Worm (Caenorhabditis elegans) whole organism, midembryonic: ENCODE results near the gene ltd-1.

ENCODE experiments used
- T22C8.4 ChIP-seq: fragments of 200-800 bp; sonication (Bioruptor generic); IDR thresholded peaks from 2 replicates; pipeline ENCODE4 v1.3.6; 2022; ENCODE audit warnings: missing genetic modification characterization, missing compliant biosample characterization
- cog-1 ChIP-seq: sonication (generic microtip); optimal IDR thresholded peaks from 2 replicates; lab custom pipeline; 2016; ENCODE audit warnings: missing genetic modification characterization, missing compliant biosample characterization
- flt-1 ChIP-seq: fragments of 200-800 bp; sonication (Bioruptor generic); IDR thresholded peaks from 2 replicates; pipeline ENCODE4 v1.3.6; 2022; ENCODE audit warnings: missing genetic modification characterization, missing compliant biosample characterization
- klf-2 ChIP-seq: fragments of 200-800 bp; sonication (Bioruptor generic); conservative IDR thresholded peaks from 2 replicates; pipeline ENCODE4 v1.3.6; 2022; ENCODE audit warnings: missing genetic modification reagents, missing genetic modification characterization, missing compliant biosample characterization
- med-1 ChIP-seq: sonication (generic microtip); optimal IDR thresholded peaks from 2 replicates; lab custom pipeline; 2017; ENCODE audit warnings: missing genetic modification characterization, mild to moderate bottlenecking, missing compliant biosample characterization, antibody characterized with exemption, missing genetic modification reagents; ENCODE audit not compliant: insufficient read depth
- ref-1 ChIP-seq: fragments of 200-800 bp; sonication (Bioruptor generic); conservative IDR thresholded peaks from 2 replicates; pipeline ENCODE4 v1.3.6; 2022; ENCODE audit warnings: missing genetic modification reagents, missing genetic modification characterization, missing compliant biosample characterization
- tab-1 ChIP-seq: fragments of 200-800 bp; sonication (Bioruptor generic); IDR thresholded peaks from 2 replicates; pipeline ENCODE4 v1.3.6; 2022; ENCODE audit warnings: missing genetic modification characterization, missing compliant biosample characterization
- ztf-23 ChIP-seq: fragments of 200-800 bp; sonication (Bioruptor generic); IDR thresholded peaks from 2 replicates; pipeline ENCODE4 v1.3.6; 2022; ENCODE audit warnings: missing genetic modification reagents, missing genetic modification characterization, missing compliant biosample characterization
- ztf-29 ChIP-seq: fragments of 200-800 bp; sonication (Bioruptor generic); IDR thresholded peaks from 2 replicates; pipeline ENCODE4 v1.3.6; 2022; ENCODE audit warnings: missing genetic modification reagents, missing genetic modification characterization, missing compliant biosample characterization

The ltd-1 gene

DNA sequence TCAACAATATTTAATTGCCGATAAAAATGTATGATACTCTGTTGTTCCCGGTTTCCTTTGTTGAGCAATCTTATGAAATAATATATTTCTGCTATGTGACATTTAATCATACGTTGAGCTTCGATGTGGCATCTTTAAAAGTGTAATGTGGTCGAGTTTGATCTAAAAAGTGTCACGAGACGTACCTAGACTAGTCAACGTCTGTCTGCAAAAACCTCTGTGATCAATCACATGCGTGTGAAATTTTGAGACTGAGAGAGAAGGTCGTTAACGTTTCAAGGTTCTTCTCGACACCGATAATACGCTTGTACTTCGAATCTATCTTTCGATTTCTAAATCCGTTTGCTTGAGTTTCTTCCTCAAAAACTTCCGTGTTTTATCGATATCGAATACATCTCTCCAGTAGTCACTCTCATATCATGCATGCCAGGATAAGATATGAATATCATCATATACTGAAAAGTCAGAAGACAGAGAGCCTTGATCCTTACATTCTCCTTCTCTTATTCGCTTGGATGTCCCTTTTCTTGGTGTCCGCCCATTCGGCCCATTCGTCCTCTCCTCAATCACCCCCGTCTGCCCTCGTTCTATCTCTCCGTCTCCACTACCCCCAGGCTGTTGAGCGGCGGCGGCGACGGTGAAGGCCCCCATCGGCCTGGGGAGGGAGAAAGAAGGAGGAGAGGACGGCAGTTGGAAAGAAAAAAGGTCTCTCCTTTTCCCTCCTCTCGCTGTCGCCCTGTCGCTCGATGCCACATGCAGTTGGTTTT, 35.9 kb upstream of the ltd-1 start:
- no peak for TF ChIP-seq T22C8.4 (GFP tag; lab: Robert Waterston, UW)
- TF ChIP-seq flt-1 (GFP tag; lab: Robert Waterston, UW) = 0 out of 2 replicates have a peak, but pooled peaks have one; percentile 33
- no peak for TF ChIP-seq ztf-29
- TF ChIP-seq tab-1 (GFP tag; lab: Robert Waterston, UW) = 0 out of 2 replicates have a peak, but pooled peaks have one; percentile 49
- TF ChIP-seq ref-1 (GFP tag; lab: Robert Waterston, UW) = no peak
- no peak for TF ChIP-seq cog-1 (tag; lab: Kevin White, UChicago)
- TF ChIP-seq ztf-23 (GFP tag; lab: Robert Waterston, UW) = peak; percentile 72
- TF ChIP-seq klf-2 = no peak
- TF ChIP-seq med-1 (GFP tag; lab: Kevin White, UChicago) = no peak

DNA sequence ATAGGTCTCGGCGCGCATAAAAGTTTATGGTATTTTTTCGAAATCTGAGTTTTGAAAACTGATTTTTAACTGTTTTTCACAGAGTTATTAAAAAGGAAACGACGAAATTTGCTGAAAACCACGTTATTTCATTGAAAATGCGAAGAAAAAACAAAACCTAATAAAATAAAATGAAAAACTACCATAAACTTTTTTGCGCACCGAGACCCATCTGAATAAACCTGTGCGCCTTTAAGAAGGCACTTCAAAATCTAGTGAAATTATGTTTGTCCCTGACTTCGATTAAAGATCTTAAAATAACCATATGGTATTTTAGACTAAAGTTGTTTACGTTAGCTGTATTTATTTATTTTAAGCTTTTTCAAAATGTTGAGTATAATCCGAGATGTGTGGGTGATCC, 35.2 kb upstream of the ltd-1 start:
- TF ChIP-seq flt-1 (GFP tag; lab: Robert Waterston, UW) = no peak
- no peak for TF ChIP-seq ref-1 (GFP tag; lab: Robert Waterston, UW)
- TF ChIP-seq tab-1 (GFP tag; lab: Robert Waterston, UW) = no peak
- no peak for TF ChIP-seq cog-1 (tag; lab: Kevin White, UChicago)

DNA sequence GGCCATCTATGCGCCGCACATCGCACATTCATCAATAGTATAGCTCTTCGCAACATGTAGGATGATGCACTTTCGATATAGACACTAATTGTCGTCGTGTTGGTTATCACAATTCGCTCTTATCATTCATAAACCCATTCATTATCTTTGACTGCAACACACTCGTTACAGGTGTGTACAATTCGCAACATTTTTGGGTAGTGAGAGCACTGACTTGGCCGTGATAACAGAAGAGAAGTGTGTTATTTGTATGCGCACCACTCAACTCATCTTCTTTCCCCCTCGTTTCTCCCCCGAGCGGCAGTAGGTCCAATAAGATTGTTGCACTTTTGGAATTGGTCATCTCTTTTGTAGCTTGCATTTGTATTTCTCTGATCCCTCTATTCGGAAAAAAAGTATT, 34.7 kb upstream of the ltd-1 start:
- TF ChIP-seq ref-1 (GFP tag; lab: Robert Waterston, UW) (no peak), tab-1 (GFP tag; lab: Robert Waterston, UW) (no peak), cog-1 (tag; lab: Kevin White, UChicago) (no peak), klf-2 (no peak), T22C8.4 (GFP tag; lab: Robert Waterston, UW) (no peak), med-1 (GFP tag; lab: Kevin White, UChicago) (no peak), flt-1 (GFP tag; lab: Robert Waterston, UW) (no peak), ztf-29 (no peak), ztf-23 (GFP tag; lab: Robert Waterston, UW) (no peak)

DNA sequence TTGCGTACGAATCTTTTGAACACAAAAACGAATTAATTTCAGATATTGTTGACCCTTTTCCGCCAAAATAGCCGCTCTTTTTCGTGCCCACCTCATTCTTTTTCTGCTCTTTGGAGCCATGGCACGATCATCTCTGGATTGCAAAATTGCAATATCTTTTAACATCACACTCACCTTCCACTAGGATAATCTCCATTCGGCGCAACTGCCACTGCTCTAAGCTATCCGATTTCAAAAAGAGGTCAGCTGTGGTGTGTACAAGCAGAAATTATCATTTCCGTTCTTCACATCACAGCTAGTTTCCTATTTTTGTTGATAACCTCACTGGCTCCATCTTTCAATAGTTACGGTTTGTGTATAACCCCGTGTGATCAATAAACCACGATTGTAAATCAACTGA, 34.1 kb upstream of the ltd-1 start:
- TF ChIP-seq med-1 (GFP tag; lab: Kevin White, UChicago) (no peak), ztf-23 (GFP tag; lab: Robert Waterston, UW) (no peak), flt-1 (GFP tag; lab: Robert Waterston, UW) (no peak), klf-2 (no peak), ref-1 (GFP tag; lab: Robert Waterston, UW) (no peak), cog-1 (tag; lab: Kevin White, UChicago) (no peak), tab-1 (GFP tag; lab: Robert Waterston, UW) (no peak), T22C8.4 (GFP tag; lab: Robert Waterston, UW) (no peak), ztf-29 (no peak)

DNA sequence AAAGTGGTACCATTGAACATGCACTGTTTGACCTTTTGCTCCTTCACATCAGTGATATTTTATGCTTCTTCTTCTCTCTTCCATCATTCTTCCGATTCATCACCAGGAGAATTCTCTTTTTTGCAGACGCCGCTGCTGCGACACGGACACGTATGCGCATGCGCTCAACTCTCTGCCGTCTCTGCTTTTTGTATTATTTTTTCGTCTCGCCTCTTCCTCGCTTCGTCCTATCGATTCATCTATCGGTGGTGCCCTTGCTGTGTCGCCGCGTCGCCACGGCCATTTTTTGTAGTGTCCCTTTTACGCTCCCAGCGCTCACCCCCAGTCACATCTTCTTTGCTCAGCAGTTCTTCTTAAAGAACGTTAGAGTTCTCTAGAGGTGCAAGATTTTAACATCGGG, 33.6 kb upstream of the ltd-1 start:
- no peak for TF ChIP-seq ztf-23 (GFP tag; lab: Robert Waterston, UW)
- TF ChIP-seq T22C8.4 (GFP tag; lab: Robert Waterston, UW) = peak; percentile 52
- TF ChIP-seq ztf-29 = no peak
- TF ChIP-seq tab-1 (GFP tag; lab: Robert Waterston, UW) = 0 out of 2 replicates have a peak, but pooled peaks have one; percentile 14
- TF ChIP-seq klf-2 = peak; percentile 19; the same call in 1 of the 2 replicates
- no peak for TF ChIP-seq med-1 (GFP tag; lab: Kevin White, UChicago)

DNA sequence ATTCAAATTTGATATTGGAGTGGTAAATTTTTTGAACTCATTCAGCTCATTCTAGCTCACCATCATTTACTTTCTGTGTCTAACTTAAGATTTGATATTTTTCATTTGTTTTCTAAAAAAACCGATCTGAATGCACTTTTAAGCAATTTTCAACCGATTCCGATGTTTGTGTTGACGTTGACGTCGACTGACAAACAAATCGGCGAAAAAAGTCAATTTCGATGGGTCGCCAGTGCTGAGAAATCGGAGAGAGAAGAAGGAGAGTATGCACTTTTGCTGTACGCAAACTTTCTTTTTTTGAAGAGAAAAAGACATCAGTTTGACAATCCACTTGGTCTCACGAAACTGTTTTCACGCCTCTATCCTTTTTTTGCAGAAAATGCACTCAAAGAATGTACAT, 32.9 kb upstream of the ltd-1 start:
- TF ChIP-seq tab-1 (GFP tag; lab: Robert Waterston, UW) = no peak
- TF ChIP-seq ref-1 (GFP tag; lab: Robert Waterston, UW) = no peak
- TF ChIP-seq flt-1 (GFP tag; lab: Robert Waterston, UW) = no peak
- no peak for TF ChIP-seq ztf-23 (GFP tag; lab: Robert Waterston, UW)
- TF ChIP-seq med-1 (GFP tag; lab: Kevin White, UChicago) = no peak
- no peak for TF ChIP-seq ztf-29
- no peak for TF ChIP-seq klf-2
- TF ChIP-seq T22C8.4 (GFP tag; lab: Robert Waterston, UW) = no peak
- no peak for TF ChIP-seq cog-1 (tag; lab: Kevin White, UChicago)

DNA sequence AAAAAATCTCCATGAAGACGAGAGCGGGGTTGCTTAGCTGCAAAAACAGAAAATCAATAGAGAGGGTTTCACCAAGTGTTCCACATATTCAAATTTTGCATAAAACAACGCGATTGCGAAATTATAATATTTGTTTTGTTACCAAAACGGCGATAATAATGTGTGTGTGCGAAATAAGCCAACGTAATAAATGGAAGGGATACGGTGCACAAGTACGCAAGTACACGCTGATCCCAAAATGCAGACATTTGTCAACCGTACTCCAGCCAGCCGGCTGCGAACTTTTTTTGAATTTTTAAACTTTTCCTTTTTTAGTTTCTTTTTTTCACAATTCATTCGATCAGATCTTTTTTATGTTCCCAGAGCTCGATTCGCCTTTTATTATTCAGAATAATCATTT, 32.3 kb upstream of the ltd-1 start, which contains the start of gene ire-1:
TSS of gene ire-1 (minus strand) at position 44 of the 400 bp plus-strand sequence.
- TF ChIP-seq flt-1 (GFP tag; lab: Robert Waterston, UW) (no peak), ztf-23 (GFP tag; lab: Robert Waterston, UW) (no peak), ztf-29 (no peak), ref-1 (GFP tag; lab: Robert Waterston, UW) (no peak), cog-1 (tag; lab: Kevin White, UChicago) (no peak), med-1 (GFP tag; lab: Kevin White, UChicago) (no peak), tab-1 (GFP tag; lab: Robert Waterston, UW) (no peak), T22C8.4 (GFP tag; lab: Robert Waterston, UW) (no peak), klf-2 (no peak)

DNA sequence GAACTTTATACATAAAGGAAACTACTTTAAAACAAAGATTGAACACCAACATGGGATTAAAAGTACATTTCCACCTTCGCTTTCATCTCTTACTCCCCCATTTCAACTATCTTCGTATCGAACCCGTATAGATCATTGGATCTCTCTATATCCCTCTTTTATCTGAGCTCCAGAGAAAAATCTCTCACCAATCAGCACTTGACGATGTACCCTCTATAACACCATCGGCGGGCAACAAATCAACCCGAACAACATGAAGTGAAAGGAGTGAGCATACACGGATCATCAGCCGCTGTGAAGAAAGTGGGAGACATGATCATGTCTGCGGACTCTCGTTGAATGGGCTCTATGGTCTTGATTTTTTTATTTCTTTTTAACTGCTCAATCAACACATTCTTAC, 24.9 kb upstream of the ltd-1 start:
- TF ChIP-seq med-1 (GFP tag; lab: Kevin White, UChicago) (no peak), ztf-23 (GFP tag; lab: Robert Waterston, UW) (no peak), flt-1 (GFP tag; lab: Robert Waterston, UW) (no peak), tab-1 (GFP tag; lab: Robert Waterston, UW) (no peak), T22C8.4 (GFP tag; lab: Robert Waterston, UW) (no peak), klf-2 (no peak), cog-1 (tag; lab: Kevin White, UChicago) (no peak), ref-1 (GFP tag; lab: Robert Waterston, UW) (no peak)

DNA sequence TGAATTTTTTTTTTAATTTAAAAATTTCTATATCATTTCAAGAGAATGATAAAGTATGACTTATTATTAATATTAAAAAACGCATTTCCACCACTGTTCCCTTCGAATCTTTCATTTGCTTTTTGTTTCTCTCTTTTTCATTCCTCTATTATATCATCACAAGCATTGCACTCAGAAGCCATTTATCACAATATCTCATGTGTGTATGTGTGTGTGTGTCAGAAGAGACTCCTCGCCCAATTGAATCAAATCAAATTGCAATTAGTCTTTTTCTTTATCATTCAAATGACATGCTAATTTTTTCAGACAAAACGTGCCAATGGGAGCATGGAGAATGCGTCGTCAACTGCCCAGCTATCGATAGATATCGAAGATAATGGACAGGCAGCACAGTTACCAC, 23.6 kb upstream of the ltd-1 start, which contains the start of gene unc-105:
TSS of gene unc-105 (plus strand) at position 301 of the 400 bp plus-strand sequence.
- TF ChIP-seq ztf-29 (no peak), T22C8.4 (GFP tag; lab: Robert Waterston, UW) (no peak), med-1 (GFP tag; lab: Kevin White, UChicago) (no peak), cog-1 (tag; lab: Kevin White, UChicago) (no peak), klf-2 (no peak), ztf-23 (GFP tag; lab: Robert Waterston, UW) (no peak), flt-1 (GFP tag; lab: Robert Waterston, UW) (no peak)
